Worm (Caenorhabditis elegans) whole organism, late embryonic: ENCODE results near the gene dsl-5.

Source experiments
- C08G9.2 ChIP-seq: sonication (generic microtip); optimal IDR thresholded peaks from 2 replicates; lab custom pipeline; 2016; ENCODE audit warnings: mild to moderate bottlenecking, missing genetic modification characterization, moderate library complexity, missing compliant biosample characterization
- C38D4.7 ChIP-seq: fragments of 200-800 bp; sonication (Bioruptor generic); optimal IDR thresholded peaks from 2 replicates; lab custom pipeline; 2018; ENCODE audit warnings: mild to moderate bottlenecking, missing genetic modification characterization, moderate library complexity, missing compliant biosample characterization
- F13H6.1 ChIP-seq: sonication (generic microtip); optimal IDR thresholded peaks from 2 replicates; lab custom pipeline; 2016; ENCODE audit warnings: missing genetic modification characterization, missing compliant biosample characterization
- K02D7.2 ChIP-seq: sonication (generic microtip); optimal IDR thresholded peaks from 2 replicates; lab custom pipeline; 2017; ENCODE audit warnings: mild to moderate bottlenecking, missing genetic modification characterization, missing compliant biosample characterization
- K09A11.1 ChIP-seq: sonication (generic microtip); optimal IDR thresholded peaks from 2 replicates; lab custom pipeline; 2017; ENCODE audit warnings: antibody characterized with exemption, mild to moderate bottlenecking, missing genetic modification characterization, missing compliant biosample characterization; ENCODE audit not compliant: insufficient read depth
- T23F11.4 ChIP-seq: fragments of 200-800 bp; sonication (Bioruptor generic); optimal IDR thresholded peaks from 2 replicates; lab custom pipeline; 2018; ENCODE audit warnings: mild to moderate bottlenecking, missing genetic modification characterization, missing compliant biosample characterization
- Y22D7AL.16 ChIP-seq: sonication (generic microtip); optimal IDR thresholded peaks from 2 replicates; lab custom pipeline; 2016; ENCODE audit warnings: missing genetic modification characterization, missing compliant biosample characterization
- ahr-1 ChIP-seq: sonication (generic microtip); optimal IDR thresholded peaks from 2 replicates; lab custom pipeline; 2016; ENCODE audit warnings: missing genetic modification characterization, missing compliant biosample characterization
- ama-1 ChIP-seq: fragments of 150-350 bp; optimal IDR thresholded peaks from 2 replicates; lab custom pipeline; 2014
- ceh-14 ChIP-seq: sonication (generic microtip); optimal IDR thresholded peaks from 2 replicates; lab custom pipeline; 2016; ENCODE audit warnings: missing genotype, missing genetic modification characterization, missing compliant biosample characterization
- ceh-18 ChIP-seq: sonication (generic microtip); optimal IDR thresholded peaks from 2 replicates; lab custom pipeline; 2016; ENCODE audit warnings: missing genetic modification characterization, missing compliant biosample characterization
- ceh-19 ChIP-seq: fragments of 200-800 bp; sonication (Bioruptor generic); optimal IDR thresholded peaks from 2 replicates; lab custom pipeline; 2018; ENCODE audit warnings: mild to moderate bottlenecking, missing genetic modification characterization, missing compliant biosample characterization
- ceh-24 ChIP-seq: sonication (generic microtip); optimal IDR thresholded peaks from 2 replicates; lab custom pipeline; 2016; ENCODE audit warnings: mild to moderate bottlenecking, missing genetic modification characterization, missing compliant biosample characterization
- ceh-34 ChIP-seq: sonication (generic microtip); optimal IDR thresholded peaks from 2 replicates; lab custom pipeline; 2016; ENCODE audit warnings: mild to moderate bottlenecking, missing genetic modification characterization, missing compliant biosample characterization
- ceh-48 ChIP-seq: sonication (generic microtip); optimal IDR thresholded peaks from 2 replicates; lab custom pipeline; 2016; ENCODE audit warnings: missing genetic modification characterization, inconsistent platforms, missing compliant biosample characterization
- ceh-6 ChIP-seq: fragments of 200-800 bp; sonication (Bioruptor generic); optimal IDR thresholded peaks from 2 replicates; lab custom pipeline; 2018; ENCODE audit warnings: mild to moderate bottlenecking, missing genetic modification characterization, missing compliant biosample characterization
- che-1 ChIP-seq: sonication (generic microtip); optimal IDR thresholded peaks from 2 replicates; lab custom pipeline; 2016; ENCODE audit warnings: mild to moderate bottlenecking, missing genetic modification characterization, missing compliant biosample characterization
- dmd-4 ChIP-seq: sonication (generic microtip); optimal IDR thresholded peaks from 2 replicates; lab custom pipeline; 2016; ENCODE audit warnings: borderline replicate concordance, missing genetic modification characterization, missing compliant biosample characterization
- dve-1 ChIP-seq: sonication (generic microtip); optimal IDR thresholded peaks from 2 replicates; lab custom pipeline; 2017; ENCODE audit warnings: antibody characterized with exemption, mild to moderate bottlenecking, missing genetic modification characterization, missing compliant biosample characterization
- elt-2 ChIP-seq: sonication (generic microtip); optimal IDR thresholded peaks from 2 replicates; lab custom pipeline; 2016; ENCODE audit warnings: missing genetic modification reagents, missing genetic modification characterization, missing compliant biosample characterization
- ets-4 ChIP-seq: sonication (generic microtip); optimal IDR thresholded peaks from 2 replicates; lab custom pipeline; 2016; ENCODE audit warnings: missing genetic modification characterization, missing compliant biosample characterization
- eyg-1 ChIP-seq: sonication (generic microtip); optimal IDR thresholded peaks from 2 replicates; lab custom pipeline; 2016; ENCODE audit warnings: missing genotype, missing genetic modification characterization, missing compliant biosample characterization
- fkh-10 ChIP-seq: fragments of 150-350 bp; optimal IDR thresholded peaks from 2 replicates; lab custom pipeline; 2014; ENCODE audit warnings: missing biosample characterization, missing genetic modification reagents, missing genetic modification characterization
- hlh-13 ChIP-seq: fragments of 200-800 bp; sonication (Bioruptor generic); optimal IDR thresholded peaks from 2 replicates; lab custom pipeline; 2018; ENCODE audit warnings: mild to moderate bottlenecking, missing genetic modification characterization, missing compliant biosample characterization
- hlh-15 ChIP-seq: sonication (generic microtip); optimal IDR thresholded peaks from 2 replicates; lab custom pipeline; 2016; ENCODE audit warnings: missing genetic modification characterization, missing compliant biosample characterization
- hlh-30 ChIP-seq: sonication (generic microtip); optimal IDR thresholded peaks from 2 replicates; lab custom pipeline; 2017; ENCODE audit warnings: antibody characterized with exemption, missing genetic modification characterization, missing compliant biosample characterization; ENCODE audit not compliant: insufficient read depth
- lim-6 ChIP-seq: sonication (generic microtip); optimal IDR thresholded peaks from 2 replicates; lab custom pipeline; 2016; ENCODE audit warnings: missing genetic modification characterization, missing compliant biosample characterization
- lin-11 ChIP-seq: fragments of 200-800 bp; sonication (Bioruptor generic); optimal IDR thresholded peaks from 2 replicates; lab custom pipeline; 2018; ENCODE audit warnings: mild to moderate bottlenecking, missing genetic modification characterization, missing compliant biosample characterization
- madf-2 ChIP-seq: sonication (generic microtip); optimal IDR thresholded peaks from 2 replicates; lab custom pipeline; 2017; ENCODE audit warnings: missing genetic modification characterization, missing compliant biosample characterization
- nfya-1 ChIP-seq: sonication (generic microtip); optimal IDR thresholded peaks from 2 replicates; lab custom pipeline; 2017; ENCODE audit warnings: missing genetic modification characterization, mild to moderate bottlenecking, missing compliant biosample characterization, antibody characterized with exemption, moderate library complexity
- pat-9 ChIP-seq: fragments of 200-800 bp; sonication (Bioruptor generic); optimal IDR thresholded peaks from 2 replicates; lab custom pipeline; 2018; ENCODE audit warnings: mild to moderate bottlenecking, missing genetic modification characterization, moderate library complexity, missing compliant biosample characterization
- pax-1 ChIP-seq: fragments of 150-350 bp; optimal IDR thresholded peaks from 2 replicates; lab custom pipeline; 2014; ENCODE audit warnings: missing biosample characterization, missing genetic modification characterization
- pros-1 ChIP-seq: fragments of 150-350 bp; optimal IDR thresholded peaks from 2 replicates; lab custom pipeline; 2014; ENCODE audit warnings: missing biosample characterization, missing genetic modification reagents, missing genetic modification characterization
- ref-2 ChIP-seq: sonication (generic microtip); optimal IDR thresholded peaks from 2 replicates; lab custom pipeline; 2016; ENCODE audit warnings: missing genetic modification characterization, missing compliant biosample characterization
- sdc-2 ChIP-seq: sonication (generic microtip); optimal IDR thresholded peaks from 2 replicates; lab custom pipeline; 2016; ENCODE audit warnings: missing genotype, missing genetic modification characterization, missing compliant biosample characterization
- sox-2 ChIP-seq: fragments of 200-800 bp; sonication (Bioruptor generic); IDR thresholded peaks from 2 replicates; pipeline ENCODE4 v1.3.6; 2022; ENCODE audit warnings: missing genetic modification reagents, missing genetic modification characterization, missing compliant biosample characterization
- sox-4 ChIP-seq: sonication (generic microtip); optimal IDR thresholded peaks from 2 replicates; lab custom pipeline; 2017; ENCODE audit warnings: mild to moderate bottlenecking, missing genetic modification characterization, inconsistent platforms, missing compliant biosample characterization
- tbx-2 ChIP-seq: sonication (generic microtip); optimal IDR thresholded peaks from 2 replicates; lab custom pipeline; 2016; ENCODE audit warnings: missing genetic modification characterization, missing compliant biosample characterization
- tbx-7 ChIP-seq: sonication (generic microtip); optimal IDR thresholded peaks from 2 replicates; lab custom pipeline; 2016; ENCODE audit warnings: missing genotype, missing genetic modification characterization, missing compliant biosample characterization
- ttx-3 ChIP-seq: sonication (generic microtip); optimal IDR thresholded peaks from 2 replicates; lab custom pipeline; 2016; ENCODE audit warnings: missing genetic modification reagents, missing genetic modification characterization, missing compliant biosample characterization
- unc-55 ChIP-seq: sonication (generic microtip); optimal IDR thresholded peaks from 2 replicates; lab custom pipeline; 2017; ENCODE audit warnings: missing biosample characterization, missing genetic modification reagents, missing genetic modification characterization
- unc-86 ChIP-seq: sonication (generic microtip); optimal IDR thresholded peaks from 2 replicates; lab custom pipeline; 2016; ENCODE audit warnings: missing genetic modification characterization, missing compliant biosample characterization
- zip-5 ChIP-seq: sonication (generic microtip); optimal IDR thresholded peaks from 2 replicates; lab custom pipeline; 2016; ENCODE audit warnings: missing genetic modification characterization, missing compliant biosample characterization
- ztf-16 ChIP-seq: sonication (generic microtip); optimal IDR thresholded peaks from 2 replicates; lab custom pipeline; 2017; ENCODE audit warnings: missing genetic modification characterization, missing compliant biosample characterization

dsl-5 gene

ce11 chrIV:11635437-11636408 is 14.9 kb upstream of the dsl-5 start, which contains the start of gene mars-1 (continued):
- TF ChIP-seq K09A11.1 (no peak), C38D4.7 (no peak), pax-1 (tag; lab: Kevin White, UChicago) (no peak), sox-4 (tag; lab: Kevin White, UChicago) (no peak), ceh-48 (tag; lab: Kevin White, UChicago) (no peak), ceh-24 (no peak), tbx-2 (tag; lab: Kevin White, UChicago) (peak; percentile 80), zip-5 (tag; lab: Kevin White, UChicago) (peak; percentile 93), elt-2 (tag; lab: Kevin White, UChicago) (peak; percentile 59), ets-4 (peak; percentile 90), sox-2 (no peak), madf-2 (tag; lab: Kevin White, UChicago) (no peak), K02D7.2 (tag; lab: Kevin White, UChicago) (no peak), pat-9 (tag; lab: Kevin White, UChicago) (no peak), hlh-15 (no peak), ref-2 (tag; lab: Kevin White, UChicago) (peak; percentile 37), unc-55 (no peak), sdc-2 (tag; lab: Kevin White, UChicago) (no peak), hlh-30 (no peak), ceh-14 (tag; lab: Kevin White, UChicago) (peak; percentile 62), fkh-10 (GFP tag; lab: Kevin White, UChicago) (no peak), ahr-1 (tag; lab: Kevin White, UChicago) (peak; percentile 53), che-1 (tag; lab: Kevin White, UChicago) (no peak), dve-1 (tag; lab: Kevin White, UChicago) (no peak), lin-11 (no peak), nfya-1 (no peak), eyg-1 (tag; lab: Kevin White, UChicago) (peak; percentile 18), ttx-3 (tag; lab: Kevin White, UChicago) (no peak), ceh-18 (tag; lab: Kevin White, UChicago) (peak; percentile 50), F13H6.1 (tag; lab: Kevin White, UChicago) (peak; percentile 72), unc-86 (tag; lab: Kevin White, UChicago) (peak; percentile 57), T23F11.4 (GFP tag; lab: Kevin White, UChicago) (no peak)

ce11 chrIV:11631750-11632149 is 10.9 kb upstream of the dsl-5 start, which contains the start of gene F58B3.4:
Gene F58B3.4 (minus strand): TSS chrIV:11631850.
- TF ChIP-seq T23F11.4 (GFP tag; lab: Kevin White, UChicago) (no peak), ztf-16 (tag; lab: Kevin White, UChicago) (no peak), ceh-6 (no peak), ceh-34 (tag; lab: Kevin White, UChicago) (no peak), ceh-19 (GFP tag; lab: Kevin White, UChicago) (no peak), ahr-1 (tag; lab: Kevin White, UChicago) (no peak), ets-4 (no peak), hlh-13 (GFP tag; lab: Kevin White, UChicago) (no peak), tbx-2 (tag; lab: Kevin White, UChicago) (no peak), zip-5 (tag; lab: Kevin White, UChicago) (no peak), lim-6 (tag; lab: Kevin White, UChicago) (no peak), C08G9.2 (no peak), ceh-48 (tag; lab: Kevin White, UChicago) (no peak), Y22D7AL.16 (tag; lab: Kevin White, UChicago) (no peak), unc-86 (tag; lab: Kevin White, UChicago) (no peak), dmd-4 (tag; lab: Kevin White, UChicago) (no peak), C38D4.7 (no peak), pros-1 (no peak), ama-1 (lab: Kevin White, UChicago) (no peak), tbx-7 (tag; lab: Kevin White, UChicago) (no peak)
- TF ChIP-seq, all 69 proteins: peak for 0
